Worm (Caenorhabditis elegans): Measurements from ENCODE around the gene unc-10.

ce11 chrX:7244756-7245155, 35.4 kb downstream of the unc-10 start:
- TF ChIP-seq cnd-1 (tag; optimal IDR thresholded peaks at IDR 0.05), result no peak
- no peak for TF ChIP-seq nhr-237 (tag; optimal IDR thresholded peaks at IDR 0.05)
- TF ChIP-seq mep-1 (tag; optimal IDR thresholded peaks at IDR 0.05), result no peak
- no peak for TF ChIP-seq blmp-1 (tag; optimal IDR thresholded peaks at IDR 0.05)
- TF ChIP-seq unc-62 (GFP tag; optimal IDR thresholded peaks at IDR 0.05), result no peak
- TF ChIP-seq nhr-12 (tag; optimal IDR thresholded peaks at IDR 0.05), result no peak
- TF ChIP-seq pha-4 (tag; optimal IDR thresholded peaks at IDR 0.05), result no peak
- no peak for TF ChIP-seq drap-1 (GFP tag; optimal IDR thresholded peaks at IDR 0.05)
- no peak for TF ChIP-seq tbx-8 (GFP tag; optimal IDR thresholded peaks at IDR 0.05)
- no peak for TF ChIP-seq unc-120 (tag; optimal IDR thresholded peaks at IDR 0.05; ENCODE audit: poor library complexity, severe bottlenecking)
- TF ChIP-seq snpc-4 (tag; optimal IDR thresholded peaks at IDR 0.05), result no peak
